Fruit fly (Drosophila melanogaster) whole organism, embryonic: ENCODE measurements around the gene Fnta.
A peak's percentile ranks its signal among the peaks of the same experiment; 100 is the strongest.

Experiments
- Atf3 ChIP-seq: fragments of 200-800 bp; sonication (Bioruptor generic); optimal IDR thresholded peaks from 3 replicates; lab custom pipeline; 2016; ENCODE audit warnings: missing biosample characterization, missing genetic modification characterization
- B-H2 ChIP-seq: fragments of 200-800 bp; sonication (Bioruptor generic); optimal IDR thresholded peaks from 2 replicates; lab custom pipeline; 2018; ENCODE audit warnings: missing biosample characterization, mild to moderate bottlenecking, missing genetic modification characterization
- CG12104 ChIP-seq: fragments of 200-800 bp; sonication (Bioruptor generic); optimal IDR thresholded peaks from 3 replicates; lab custom pipeline; 2016; ENCODE audit warnings: missing biosample characterization, missing genetic modification characterization
- CG12155 ChIP-seq: fragments of 200-800 bp; sonication (Bioruptor generic); optimal IDR thresholded peaks from 3 replicates; lab custom pipeline; 2016; ENCODE audit warnings: missing biosample characterization, missing genetic modification characterization
- CG12659 ChIP-seq: fragments of 200-800 bp; sonication (Bioruptor generic); optimal IDR thresholded peaks from 3 replicates; lab custom pipeline; 2017; ENCODE audit warnings: mild to moderate bottlenecking, missing biosample characterization, missing genetic modification reagents, missing genetic modification characterization
- CG12744 ChIP-seq: fragments of 200-800 bp; sonication (Bioruptor generic); optimal IDR thresholded peaks from 2 replicates; lab custom pipeline; 2016; ENCODE audit warnings: missing biosample characterization, missing genetic modification characterization
- CG13894 ChIP-seq: fragments of 200-800 bp; sonication (Bioruptor generic); optimal IDR thresholded peaks from 3 replicates; lab custom pipeline; 2018; ENCODE audit warnings: missing biosample characterization, mild to moderate bottlenecking, missing genetic modification characterization, moderate library complexity
- CG14667 ChIP-seq: fragments of 200-800 bp; sonication (Bioruptor generic); IDR thresholded peaks from 2 replicates; pipeline ENCODE4 v1.3.6; 2022; ENCODE audit warnings: missing biosample characterization, missing genetic modification characterization
- CG15269 ChIP-seq: fragments of 200-800 bp; sonication (Bioruptor generic); optimal IDR thresholded peaks from 2 replicates; lab custom pipeline; 2018; ENCODE audit warnings: missing biosample characterization, mild to moderate bottlenecking, missing genetic modification characterization, moderate library complexity
- CG17359 ChIP-seq: fragments of 200-800 bp; sonication (Bioruptor generic); optimal IDR thresholded peaks from 3 replicates; lab custom pipeline; 2018; ENCODE audit warnings: missing biosample characterization, mild to moderate bottlenecking, missing genetic modification characterization, moderate library complexity
- CG17802 ChIP-seq: fragments of 200-800 bp; sonication (Bioruptor generic); optimal IDR thresholded peaks from 2 replicates; lab custom pipeline; 2018; ENCODE audit warnings: missing biosample characterization, mild to moderate bottlenecking, missing genetic modification characterization, moderate library complexity
- CG2202 ChIP-seq: fragments of 200-800 bp; sonication (Bioruptor generic); optimal IDR thresholded peaks from 2 replicates; lab custom pipeline; 2018; ENCODE audit warnings: missing biosample characterization, mild to moderate bottlenecking, missing genetic modification characterization
- CG2875 ChIP-seq: fragments of 200-800 bp; sonication (Bioruptor generic); optimal IDR thresholded peaks from 2 replicates; lab custom pipeline; 2017; ENCODE audit warnings: missing biosample characterization, mild to moderate bottlenecking, missing genetic modification characterization, missing genetic modification reagents
- CG30020 ChIP-seq: fragments of 200-800 bp; optimal IDR thresholded peaks from 2 replicates; lab custom pipeline; 2019; ENCODE audit warnings: missing biosample characterization, mild to moderate bottlenecking, missing genetic modification characterization, moderate library complexity
- CG30403 ChIP-seq: fragments of 200-800 bp; sonication (Bioruptor generic); optimal IDR thresholded peaks from 3 replicates; lab custom pipeline; 2016; ENCODE audit warnings: missing biosample characterization, missing genetic modification characterization
- CG31224 ChIP-seq: fragments of 200-800 bp; sonication (Bioruptor generic); IDR thresholded peaks from 2 replicates; pipeline ENCODE4 v1.3.6; 2022; ENCODE audit warnings: missing biosample characterization, missing genetic modification characterization
- CG34422 ChIP-seq: fragments of 200-800 bp; sonication (Bioruptor generic); IDR thresholded peaks from 3 replicates; pipeline ENCODE4 v1.3.6; 2022; ENCODE audit warnings: missing biosample characterization, missing genetic modification characterization
- CG4820 ChIP-seq: fragments of 200-800 bp; sonication (Bioruptor generic); optimal IDR thresholded peaks from 3 replicates; lab custom pipeline; 2016; ENCODE audit warnings: missing biosample characterization, missing genetic modification characterization
- CG6791 ChIP-seq: fragments of 200-800 bp; sonication (Bioruptor generic); IDR thresholded peaks from 3 replicates; pipeline ENCODE4 v1.3.6; 2022; ENCODE audit warnings: missing biosample characterization, missing genetic modification characterization; ENCODE audit not compliant: partially characterized antibody
- CG7745 ChIP-seq: fragments of 200-800 bp; sonication (Bioruptor generic); optimal IDR thresholded peaks from 2 replicates; lab custom pipeline; 2018; ENCODE audit warnings: missing biosample characterization, mild to moderate bottlenecking, missing genetic modification characterization, moderate library complexity
- CG7839 ChIP-seq: fragments of 200-800 bp; sonication (Bioruptor generic); optimal IDR thresholded peaks from 3 replicates; lab custom pipeline; 2018; ENCODE audit warnings: missing biosample characterization, mild to moderate bottlenecking, missing genetic modification characterization, moderate library complexity
- CG9215 ChIP-seq: fragments of 200-800 bp; sonication (Bioruptor generic); IDR thresholded peaks from 2 replicates; pipeline ENCODE4 v1.3.6; 2022; ENCODE audit warnings: missing biosample characterization, missing genetic modification characterization
- CG9817 ChIP-seq: fragments of 200-800 bp; sonication (Bioruptor generic); optimal IDR thresholded peaks from 2 replicates; lab custom pipeline; 2018; ENCODE audit warnings: missing biosample characterization, mild to moderate bottlenecking, missing genetic modification characterization, moderate library complexity
- Camta ChIP-seq: fragments of 200-800 bp; sonication (Bioruptor generic); optimal IDR thresholded peaks from 2 replicates; lab custom pipeline; 2016; ENCODE audit warnings: missing biosample characterization, missing genetic modification characterization
- D19B ChIP-seq: fragments of 200-800 bp; sonication (Bioruptor generic); optimal IDR thresholded peaks from 2 replicates; lab custom pipeline; 2017; ENCODE audit warnings: missing biosample characterization, mild to moderate bottlenecking, missing genetic modification characterization
- Dip2 ChIP-seq: fragments of 200-800 bp; sonication (Bioruptor generic); IDR thresholded peaks from 2 replicates; pipeline ENCODE4 v1.3.6; 2022; ENCODE audit warnings: missing biosample characterization, missing genetic modification characterization
- ERR ChIP-seq: fragments of 200-800 bp; sonication (Bioruptor generic); optimal IDR thresholded peaks from 2 replicates; lab custom pipeline; 2016; ENCODE audit warnings: missing biosample characterization, missing genetic modification characterization
- Hr39 ChIP-seq: fragments of >200 bp; optimal IDR thresholded peaks from 2 replicates; lab custom pipeline; 2017
- Lhr ChIP-seq: fragments of 200-800 bp; sonication (Bioruptor generic); optimal IDR thresholded peaks from 3 replicates; lab custom pipeline; 2017; ENCODE audit warnings: mild to moderate bottlenecking, missing biosample characterization, missing genetic modification reagents, missing genetic modification characterization
- TFAM ChIP-seq: fragments of 200-800 bp; sonication (Bioruptor generic); optimal IDR thresholded peaks from 2 replicates; lab custom pipeline; 2017; ENCODE audit warnings: missing biosample characterization, missing genetic modification characterization, inconsistent platforms
- Taf1 ChIP-seq: fragments of 200-800 bp; sonication (Bioruptor generic); IDR thresholded peaks from 2 replicates; pipeline ENCODE4 v1.3.6; 2022; ENCODE audit warnings: missing biosample characterization, missing genetic modification characterization
- YL-1 ChIP-seq: fragments of 200-800 bp; sonication (Bioruptor generic); optimal IDR thresholded peaks from 3 replicates; lab custom pipeline; 2017; ENCODE audit warnings: missing biosample characterization, mild to moderate bottlenecking, missing genetic modification characterization
- aop ChIP-seq: fragments of 200-800 bp; sonication (Bioruptor generic); IDR thresholded peaks from 2 replicates; pipeline ENCODE4 v1.3.6; 2022; ENCODE audit warnings: missing biosample characterization, missing genetic modification characterization
- cas ChIP-seq: fragments of 200-800 bp; sonication (Bioruptor generic); IDR thresholded peaks from 2 replicates; pipeline ENCODE4 v1.3.6; 2022; ENCODE audit warnings: missing biosample characterization, missing genetic modification characterization
- dpn ChIP-seq, 2 experiments: fragments of 200-800 bp; sonication (Bioruptor generic); optimal IDR thresholded peaks; 3 replicates each; lab custom pipeline; 2016; ENCODE audit warnings: missing biosample characterization in 2 of 2, missing genetic modification characterization in 2 of 2
- ewg ChIP-seq: fragments of 200-800 bp; sonication (Bioruptor generic); optimal IDR thresholded peaks from 3 replicates; lab custom pipeline; 2017; ENCODE audit warnings: mild to moderate bottlenecking, missing biosample characterization, missing genetic modification reagents, missing genetic modification characterization
- ind ChIP-seq: fragments of 200-800 bp; sonication (Bioruptor generic); optimal IDR thresholded peaks from 3 replicates; lab custom pipeline; 2016; ENCODE audit warnings: missing biosample characterization, missing genetic modification characterization
- jing ChIP-seq: fragments of 200-800 bp; sonication (Bioruptor generic); optimal IDR thresholded peaks from 2 replicates; lab custom pipeline; 2018; ENCODE audit warnings: missing biosample characterization, mild to moderate bottlenecking, missing genetic modification characterization
- lov ChIP-seq, 2 experiments: fragments of 200-800 bp in 1 of 2; fragments of >200 bp in 1 of 2; sonication (Bioruptor generic) in 1 of 2; IDR thresholded peaks in 1 of 2; optimal IDR thresholded peaks in 1 of 2; 2 replicates in 1 of 2; 3 replicates in 1 of 2; pipeline versions ENCODE4 v1.3.6 to Lab custom; 2017 to 2022; ENCODE audit warnings: missing biosample characterization in 1 of 2, missing genetic modification characterization in 1 of 2
- otp ChIP-seq: fragments of 200-800 bp; sonication (Bioruptor generic); IDR thresholded peaks from 3 replicates; pipeline ENCODE4, ENCODE4 v1.3.6; 2022; ENCODE audit warnings: missing biosample characterization, missing genetic modification characterization
- pb ChIP-seq: fragments of 200-800 bp; sonication (Bioruptor generic); optimal IDR thresholded peaks from 3 replicates; lab custom pipeline; 2016; ENCODE audit warnings: missing biosample characterization, missing genetic modification characterization
- schlank ChIP-seq: fragments of 200-800 bp; sonication (Bioruptor generic); optimal IDR thresholded peaks from 2 replicates; lab custom pipeline; 2018; ENCODE audit warnings: missing biosample characterization, mild to moderate bottlenecking, missing genetic modification characterization
- seq ChIP-seq: fragments of 200-800 bp; sonication (Bioruptor generic); IDR thresholded peaks from 2 replicates; pipeline ENCODE4 v1.3.6; 2022; ENCODE audit warnings: missing biosample characterization, missing genetic modification characterization
- shn ChIP-seq: fragments of 200-800 bp; sonication (Bioruptor generic); optimal IDR thresholded peaks from 3 replicates; lab custom pipeline; 2016; ENCODE audit warnings: missing biosample characterization, missing genetic modification characterization
- sim ChIP-seq: fragments of 200-800 bp; sonication (Bioruptor generic); IDR thresholded peaks from 2 replicates; pipeline ENCODE4 v1.3.6; 2022; ENCODE audit warnings: missing biosample characterization, missing genetic modification characterization
- sna ChIP-seq: fragments of 200-800 bp; sonication (Bioruptor generic); IDR thresholded peaks from 2 replicates; pipeline ENCODE4 v1.3.6; 2022; ENCODE audit warnings: missing biosample characterization, missing genetic modification characterization; ENCODE audit not compliant: partially characterized antibody
- sob ChIP-seq: fragments of 200-800 bp; sonication (Bioruptor generic); IDR thresholded peaks from 2 replicates; pipeline ENCODE4 v1.3.6; 2022; ENCODE audit warnings: missing biosample characterization, missing genetic modification characterization
- sr ChIP-seq: fragments of 200-800 bp; sonication (Bioruptor generic); IDR thresholded peaks from 3 replicates; pipeline ENCODE4 v1.3.6; 2022; ENCODE audit warnings: missing biosample characterization, missing genetic modification characterization
- twi ChIP-seq: fragments of 200-800 bp; optimal IDR thresholded peaks from 2 replicates; lab custom pipeline; 2019; ENCODE audit warnings: missing biosample characterization, mild to moderate bottlenecking, missing genetic modification characterization, moderate library complexity
- yki ChIP-seq: fragments of >200 bp; optimal IDR thresholded peaks from 3 replicates; lab custom pipeline; 2018

The Fnta gene

DNA sequence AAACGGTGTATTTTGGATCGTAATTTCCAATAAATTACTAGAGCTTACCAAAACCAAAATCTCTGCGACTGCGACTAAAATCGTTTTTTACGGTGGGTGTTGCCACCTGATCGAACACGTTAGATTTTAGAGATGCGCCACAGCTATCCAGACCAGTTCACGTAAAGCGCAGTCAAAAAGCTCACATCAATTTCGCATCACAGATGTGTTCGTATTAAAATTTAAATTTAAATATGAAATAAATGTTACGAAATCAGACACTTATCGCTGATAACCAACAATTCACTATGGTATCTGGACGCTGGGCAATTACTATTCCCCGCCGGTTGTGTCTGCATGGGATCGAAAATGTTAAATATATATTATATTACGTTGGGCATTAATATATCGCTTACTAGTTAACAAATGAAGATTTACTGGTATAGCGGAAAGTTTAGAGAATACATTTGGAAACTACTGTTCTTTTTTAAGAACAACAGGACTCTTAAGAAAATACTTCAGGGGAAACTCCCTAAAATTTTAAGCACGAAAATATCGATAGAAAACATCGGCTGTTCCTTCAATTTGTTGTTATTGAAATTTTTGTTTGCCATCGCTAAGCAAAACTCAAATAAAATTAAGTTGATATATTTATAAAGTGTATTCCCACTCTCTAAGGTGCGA, 16.8 kb upstream of the Fnta start, which contains the start of the genes mxt and CG11927 (continued):
- peak; percentile 48; the same call in 1 of the 2 replicates for TF ChIP-seq sob (GFP tag; lab: Robert Waterston, UW)
- 0 out of 2 replicates have a peak, but pooled peaks have one; percentile 19 for TF ChIP-seq CG14667
- TF ChIP-seq ewg (GFP tag; lab: Kevin White, UChicago): no peak
- peak; percentile 24; the same call in 1 of the 2 replicates for TF ChIP-seq CG9215 (GFP tag; lab: Robert Waterston, UW)
- TF ChIP-seq seq (GFP tag; lab: Robert Waterston, UW): no peak
- 0 out of 3 replicates have a peak, but pooled peaks have one; percentile 15 for TF ChIP-seq otp (GFP tag; lab: Robert Waterston, UW)
- TF ChIP-seq CG13894: no peak
- no peak for TF ChIP-seq schlank (tag; lab: Kevin White, UChicago)
- TF ChIP-seq CG30020 (tag; lab: Kevin White, UChicago): peak; percentile 44
- peak; percentile 27 for TF ChIP-seq Camta (GFP tag; lab: Kevin White, UChicago)
- TF ChIP-seq dpn (GFP tag; optimal IDR thresholded peaks at IDR 0.05; lab: Kevin White, UChicago): peak; percentile 58 to 60
- TF ChIP-seq shn (GFP tag; lab: Kevin White, UChicago): peak; percentile 49
- peak; percentile 62 for TF ChIP-seq ind
- TF ChIP-seq B-H2: peak; percentile 22
- TF ChIP-seq cas (GFP tag; lab: Robert Waterston, UW): 0 out of 2 replicates have a peak, but pooled peaks have one; percentile 30
- no peak for TF ChIP-seq pb (GFP tag; lab: Kevin White, UChicago)
- TF ChIP-seq TFAM (GFP tag; lab: Kevin White, UChicago): no peak
- TF ChIP-seq CG6791 (GFP tag; lab: Robert Waterston, UW): peak; percentile 82
- no peak for TF ChIP-seq CG7839
- no peak for TF ChIP-seq jing (GFP tag; lab: Kevin White, UChicago)
- TF ChIP-seq CG12155 (GFP tag; lab: Kevin White, UChicago): peak; percentile 71
- no peak for TF ChIP-seq YL-1 (GFP tag; lab: Kevin White, UChicago)
- TF ChIP-seq CG31224: no peak
- no peak for TF ChIP-seq CG2875 (GFP tag; lab: Kevin White, UChicago)
- no peak for TF ChIP-seq CG7745 (tag; lab: Kevin White, UChicago)
- TF ChIP-seq CG30403: peak; percentile 76
- peak; percentile 61 for TF ChIP-seq CG17802
- TF ChIP-seq twi (tag; lab: Kevin White, UChicago): no peak
- no peak for TF ChIP-seq sr (GFP tag; lab: Robert Waterston, UW)
- no peak for TF ChIP-seq CG15269 (tag; lab: Kevin White, UChicago)
- TF ChIP-seq Taf1: no peak
- TF ChIP-seq CG12104: peak; percentile 26
- peak; percentile 55 for TF ChIP-seq CG9817 (tag; lab: Kevin White, UChicago)
- no peak for TF ChIP-seq D19B (GFP tag; lab: Kevin White, UChicago)
- peak; percentile 28 for TF ChIP-seq Lhr (GFP tag; lab: Kevin White, UChicago)
- no peak for TF ChIP-seq Hr39 (lab: Kevin White, UChicago)
- no peak for TF ChIP-seq sim (GFP tag; lab: Robert Waterston, UW)
- no peak for TF ChIP-seq yki (lab: Kevin White, UChicago)
- TF ChIP-seq sna: peak; percentile 82
- no peak for TF ChIP-seq CG12744 (GFP tag; lab: Kevin White, UChicago)
- TF ChIP-seq CG12659 (GFP tag; lab: Kevin White, UChicago): peak; percentile 57
- peak; percentile 21 for TF ChIP-seq CG4820 (GFP tag; lab: Kevin White, UChicago)
- TF ChIP-seq aop (GFP tag; lab: Robert Waterston, UW): no peak
- TF ChIP-seq Dip2: no peak
- no peak for TF ChIP-seq ERR (GFP tag; lab: Kevin White, UChicago)
- TF ChIP-seq Atf3 (GFP tag; lab: Kevin White, UChicago): peak; percentile 12
- TF ChIP-seq CG17359 (tag; lab: Kevin White, UChicago): peak; percentile 8
- TF ChIP-seq CG2202 (tag; lab: Kevin White, UChicago): no peak
- no peak for TF ChIP-seq lov (optimal IDR thresholded peaks at IDR 0.05; lab: Kevin White, UChicago)
- no peak for TF ChIP-seq lov (GFP tag; IDR thresholded peaks at IDR 0.05; lab: Robert Waterston, UW)
- TF ChIP-seq CG34422 (GFP tag; lab: Robert Waterston, UW): peak; percentile 44; the same call in 1 of the 3 replicates
